Fruit fly (Drosophila melanogaster): ENCODE data around the gene CG8750.

Gene CG8750

dm6 chr3L:13862403-13862802, 19.6 kb upstream of the CG8750 start (continued):
- 0 out of 2 replicates have a peak, but pooled peaks have one; percentile 31 for TF ChIP-seq ara (GFP tag; IDR thresholded peaks at IDR 0.05)
- peak; percentile 72 for TF ChIP-seq NC2α (GFP tag; optimal IDR thresholded peaks at IDR 0.05)
- TF ChIP-seq tgo (GFP tag; IDR thresholded peaks at IDR 0.05), result peak; percentile 81
- no peak for TF ChIP-seq nom (GFP tag; optimal IDR thresholded peaks at IDR 0.05)
- peak; percentile 73 for TF ChIP-seq tup (GFP tag; optimal IDR thresholded peaks at IDR 0.05)
- TF ChIP-seq Sox102F (GFP tag; optimal IDR thresholded peaks at IDR 0.05), result peak; percentile 86
- no peak for TF ChIP-seq kni (GFP tag; optimal IDR thresholded peaks at IDR 0.05)
- TF ChIP-seq CG31388 (GFP tag; optimal IDR thresholded peaks at IDR 0.05), result no peak
- peak; percentile 63 for TF ChIP-seq gsb-n (tag; optimal IDR thresholded peaks at IDR 0.05)
- TF ChIP-seq gcm (GFP tag; optimal IDR thresholded peaks at IDR 0.05), result no peak
- peak; percentile 91 for TF ChIP-seq bab2 (GFP tag; optimal IDR thresholded peaks at IDR 0.05)
- TF ChIP-seq CkIIα-i1 (GFP tag; IDR thresholded peaks at IDR 0.05), result no peak
- TF ChIP-seq Meics (GFP tag; optimal IDR thresholded peaks at IDR 0.05), result peak; percentile 68
- no peak for TF ChIP-seq eyg (GFP tag; optimal IDR thresholded peaks at IDR 0.05)
- TF ChIP-seq dati (GFP tag; IDR thresholded peaks at IDR 0.05), result no peak
- peak; percentile 90 for TF ChIP-seq rib (GFP tag; IDR thresholded peaks at IDR 0.05)
- peak; percentile 25; the same call in 1 of the 2 replicates for TF ChIP-seq CG13287 (GFP tag; IDR thresholded peaks at IDR 0.05; ENCODE audit: partially characterized antibody)
- peak; percentile 49; the same call in 1 of the 2 replicates for TF ChIP-seq Rx (GFP tag; IDR thresholded peaks at IDR 0.05)
- TF ChIP-seq fu2 (GFP tag; optimal IDR thresholded peaks at IDR 0.05), result peak; percentile 77
- peak; percentile 81 for TF ChIP-seq CG12659 (GFP tag; optimal IDR thresholded peaks at IDR 0.05)
- peak; percentile 23 for TF ChIP-seq CG8924 (tag; optimal IDR thresholded peaks at IDR 0.05)
- TF ChIP-seq HLH3B (GFP tag; IDR thresholded peaks at IDR 0.05), result 0 out of 2 replicates have a peak, but pooled peaks have one; percentile 61
- peak; percentile 21 for TF ChIP-seq ash1 (GFP tag; optimal IDR thresholded peaks at IDR 0.05)
- TF ChIP-seq org-1 (GFP tag; optimal IDR thresholded peaks at IDR 0.05), result peak; percentile 60
- peak; percentile 96 for TF ChIP-seq CG2120 (GFP tag; optimal IDR thresholded peaks at IDR 0.05)
- peak; percentile 57 for TF ChIP-seq E2f2 (GFP tag; IDR thresholded peaks at IDR 0.05)
- peak; percentile 84 for TF ChIP-seq ind (GFP tag; optimal IDR thresholded peaks at IDR 0.05)
- no peak for TF ChIP-seq cad (GFP tag; optimal IDR thresholded peaks at IDR 0.05)
- TF ChIP-seq CG30020 (tag; optimal IDR thresholded peaks at IDR 0.05), result no peak
- no peak for TF ChIP-seq Tbp (GFP tag; optimal IDR thresholded peaks at IDR 0.05)
- TF ChIP-seq CG10979 (tag; optimal IDR thresholded peaks at IDR 0.05), result peak; percentile 56
- TF ChIP-seq hth (optimal IDR thresholded peaks at IDR 0.05), result no peak
- peak; percentile 99 for TF ChIP-seq Rfx (GFP tag; IDR thresholded peaks at IDR 0.05)
- no peak for TF ChIP-seq Sry-δ (GFP tag; optimal IDR thresholded peaks at IDR 0.05)
- peak; percentile 91 for TF ChIP-seq peb (GFP tag; IDR thresholded peaks at IDR 0.05)
- peak; percentile 74; the same call in 1 of the 2 replicates for TF ChIP-seq ssp (GFP tag; IDR thresholded peaks at IDR 0.05)
- peak; percentile 87 for TF ChIP-seq CG11085 (GFP tag; IDR thresholded peaks at IDR 0.05)
- peak; percentile 61; the same call in 1 of the 2 replicates for TF ChIP-seq gt (GFP tag; IDR thresholded peaks at IDR 0.05)
- TF ChIP-seq CG15269 (tag; optimal IDR thresholded peaks at IDR 0.05), result peak; percentile 92
- peak; percentile 61 for TF ChIP-seq wor (GFP tag; IDR thresholded peaks at IDR 0.05)
- TF ChIP-seq slou (GFP tag; optimal IDR thresholded peaks at IDR 0.05), result no peak
- TF ChIP-seq CG6791 (GFP tag; IDR thresholded peaks at IDR 0.05; ENCODE audit: partially characterized antibody), result no peak
- peak; percentile 87 for TF ChIP-seq zfh2 (GFP tag; optimal IDR thresholded peaks at IDR 0.05)
- no peak for TF ChIP-seq sc (optimal IDR thresholded peaks at IDR 0.05)
- TF ChIP-seq sc (GFP tag; optimal IDR thresholded peaks at IDR 0.05), result peak; percentile 46
- no peak for TF ChIP-seq CG34224 (GFP tag; IDR thresholded peaks at IDR 0.05; ENCODE audit: partially characterized antibody)
- peak; percentile 92 for TF ChIP-seq CG4730 (GFP tag; IDR thresholded peaks at IDR 0.05)
- TF ChIP-seq caup (GFP tag; optimal IDR thresholded peaks at IDR 0.05; ENCODE audit: severe bottlenecking), result peak; percentile 49
- TF ChIP-seq CG11560 (tag; IDR thresholded peaks at IDR 0.05), result peak; percentile 87; the same call in 2 of the 3 replicates
- no peak for TF ChIP-seq Six4 (GFP tag; optimal IDR thresholded peaks at IDR 0.05)
- peak; percentile 70 for TF ChIP-seq cato (GFP tag; optimal IDR thresholded peaks at IDR 0.05; ENCODE audit: borderline replicate concordance)
- peak; percentile 93 for TF ChIP-seq aop (GFP tag; IDR thresholded peaks at IDR 0.05)

All from whole organism, embryonic.